Worm (Caenorhabditis elegans) whole organism, L1 larva: ENCODE data around the gene wrt-5.

Experiments used
- C34B4.2 ChIP-seq: sonication (generic microtip); optimal IDR thresholded peaks from 2 replicates; lab custom pipeline; 2017; ENCODE audit warnings: mild to moderate bottlenecking, missing genetic modification characterization, missing compliant biosample characterization
- aha-1 ChIP-seq: fragments of 150-350 bp; optimal IDR thresholded peaks from 2 replicates; lab custom pipeline; 2014; ENCODE audit warnings: missing biosample characterization, missing genetic modification characterization
- alr-1 ChIP-seq: fragments of 200-800 bp; sonication (Bioruptor generic); optimal IDR thresholded peaks from 2 replicates; lab custom pipeline; 2018; ENCODE audit warnings: borderline replicate concordance, mild to moderate bottlenecking, missing genetic modification characterization, missing compliant biosample characterization
- blmp-1 ChIP-seq: fragments of 150-350 bp; optimal IDR thresholded peaks from 2 replicates; lab custom pipeline; 2014; ENCODE audit warnings: missing biosample characterization, missing genetic modification characterization
- ceh-82 ChIP-seq, 3 experiments: fragments of 150-350 bp in 1 of 3; sonication (generic microtip) in 2 of 3; optimal IDR thresholded peaks; 2 replicates each; lab custom pipeline; 2014 to 2017; ENCODE audit warnings: missing biosample characterization in 3 of 3, missing genetic modification characterization in 3 of 3
- ceh-90 ChIP-seq: sonication (generic microtip); optimal IDR thresholded peaks from 2 replicates; lab custom pipeline; 2016; ENCODE audit warnings: missing genetic modification characterization, missing compliant biosample characterization
- ces-1 ChIP-seq: fragments of 150-350 bp; optimal IDR thresholded peaks from 2 replicates; lab custom pipeline; 2014; ENCODE audit warnings: missing biosample characterization, missing genetic modification reagents, missing genetic modification characterization
- efl-1 ChIP-seq, 4 experiments: fragments of 150-350 bp; optimal IDR thresholded peaks in 3 of 4; peaks in 1 of 4; 1 replicate in 1 of 4; 2 replicates in 3 of 4; lab custom pipeline; 2014; ENCODE audit warnings: missing biosample characterization in 2 of 4, missing genetic modification characterization in 2 of 4, missing genetic modification reagents in 2 of 4
- efl-3 ChIP-seq: fragments of 200-800 bp; sonication (Bioruptor generic); optimal IDR thresholded peaks from 2 replicates; lab custom pipeline; 2018; ENCODE audit warnings: mild to moderate bottlenecking, missing genetic modification characterization, missing compliant biosample characterization
- elt-2 ChIP-seq: sonication (generic microtip); optimal IDR thresholded peaks from 2 replicates; lab custom pipeline; 2016; ENCODE audit warnings: missing genetic modification characterization, mild to moderate bottlenecking, inconsistent platforms, missing compliant biosample characterization, missing genetic modification reagents
- ets-5 ChIP-seq: fragments of 200-800 bp; sonication (Bioruptor generic); IDR thresholded peaks from 2 replicates; pipeline ENCODE4 v1.3.6; 2022; ENCODE audit warnings: missing genetic modification characterization, missing compliant biosample characterization
- fkh-4 ChIP-seq: sonication (generic microtip); optimal IDR thresholded peaks from 2 replicates; lab custom pipeline; 2016; ENCODE audit warnings: missing compliant biosample characterization, missing genetic modification characterization, borderline replicate concordance
- fkh-8 ChIP-seq: sonication (generic microtip); optimal IDR thresholded peaks from 2 replicates; lab custom pipeline; 2016; ENCODE audit warnings: mild to moderate bottlenecking, missing genetic modification characterization, missing compliant biosample characterization
- hlh-17 ChIP-seq: fragments of 200-800 bp; sonication (Bioruptor generic); optimal IDR thresholded peaks from 2 replicates; lab custom pipeline; 2018; ENCODE audit warnings: missing genetic modification characterization, mild to moderate bottlenecking, missing compliant biosample characterization, moderate library complexity, borderline replicate concordance
- irx-1 ChIP-seq: sonication (generic microtip); optimal IDR thresholded peaks from 2 replicates; lab custom pipeline; 2016; ENCODE audit warnings: missing genetic modification characterization, missing compliant biosample characterization
- lin-35 ChIP-seq, 2 experiments: fragments of 150-350 bp; optimal IDR thresholded peaks; 2 replicates each; lab custom pipeline; 2014; ENCODE audit warnings: missing biosample characterization in 2 of 2, missing genetic modification characterization in 2 of 2, missing genetic modification reagents in 2 of 2
- lin-39 ChIP-seq: fragments of 150-350 bp; optimal IDR thresholded peaks from 2 replicates; lab custom pipeline; 2014; ENCODE audit warnings: missing biosample characterization, missing genetic modification reagents, missing genetic modification characterization
- mep-1 ChIP-seq: fragments of 150-350 bp; optimal IDR thresholded peaks from 2 replicates; lab custom pipeline; 2014; ENCODE audit warnings: missing biosample characterization, missing genetic modification characterization
- nhr-28 ChIP-seq: fragments of 150-350 bp; optimal IDR thresholded peaks from 2 replicates; lab custom pipeline; 2014; ENCODE audit warnings: missing biosample characterization, missing genetic modification characterization
- nhr-71 ChIP-seq: sonication (generic microtip); optimal IDR thresholded peaks from 2 replicates; lab custom pipeline; 2016; ENCODE audit warnings: mild to moderate bottlenecking, missing genetic modification characterization, moderate library complexity, missing compliant biosample characterization
- nhr-85 ChIP-seq: sonication (generic microtip); peaks from one replicate; lab custom pipeline; 2016; ENCODE audit warnings: missing genetic modification characterization, inconsistent platforms, missing compliant biosample characterization
- nhr-90 ChIP-seq: sonication (generic microtip); optimal IDR thresholded peaks from 2 replicates; lab custom pipeline; 2016; ENCODE audit warnings: mild to moderate bottlenecking, missing genetic modification characterization, missing compliant biosample characterization; ENCODE audit not compliant: poor library complexity
- pqm-1 ChIP-seq: sonication (generic microtip); optimal IDR thresholded peaks from 3 replicates; lab custom pipeline; 2017; ENCODE audit warnings: missing biosample characterization, missing genetic modification characterization
- skn-1 ChIP-seq: fragments of 150-350 bp; optimal IDR thresholded peaks from 2 replicates; lab custom pipeline; 2014; ENCODE audit warnings: missing biosample characterization, missing genetic modification characterization
- snpc-4 ChIP-seq: fragments of 150-350 bp; optimal IDR thresholded peaks from 2 replicates; lab custom pipeline; 2014; ENCODE audit warnings: missing biosample characterization, missing genetic modification characterization
- sup-37 ChIP-seq: fragments of 200-800 bp; sonication (Bioruptor generic); optimal IDR thresholded peaks from 2 replicates; lab custom pipeline; 2018; ENCODE audit warnings: mild to moderate bottlenecking, missing genetic modification characterization, missing compliant biosample characterization
- swsn-7 ChIP-seq: sonication (generic microtip); optimal IDR thresholded peaks from 2 replicates; lab custom pipeline; 2016; ENCODE audit warnings: missing genetic modification characterization, missing compliant biosample characterization
- tlp-1 ChIP-seq: fragments of 150-350 bp; optimal IDR thresholded peaks from 2 replicates; lab custom pipeline; 2014; ENCODE audit warnings: missing biosample characterization, missing genetic modification characterization
- unc-130 ChIP-seq: fragments of 150-350 bp; optimal IDR thresholded peaks from 2 replicates; lab custom pipeline; 2017; ENCODE audit warnings: missing biosample characterization, missing genetic modification characterization, inconsistent platforms
- unc-86 ChIP-seq: sonication (generic microtip); optimal IDR thresholded peaks from 2 replicates; lab custom pipeline; 2016; ENCODE audit warnings: missing genetic modification characterization, missing compliant biosample characterization
- vab-15 ChIP-seq: sonication (generic microtip); optimal IDR thresholded peaks from 2 replicates; lab custom pipeline; 2017; ENCODE audit warnings: missing genotype, mild to moderate bottlenecking, missing genetic modification characterization, missing compliant biosample characterization
- zag-1 ChIP-seq: fragments of 150-350 bp; optimal IDR thresholded peaks from 2 replicates; lab custom pipeline; 2014; ENCODE audit warnings: missing biosample characterization, missing genetic modification characterization
- zip-4 ChIP-seq: fragments of 200-800 bp; sonication (Bioruptor generic); optimal IDR thresholded peaks from 2 replicates; lab custom pipeline; 2018; ENCODE audit warnings: mild to moderate bottlenecking, missing genetic modification characterization, moderate library complexity, missing compliant biosample characterization
- ztf-11 ChIP-seq, 2 experiments: sonication (generic microtip); optimal IDR thresholded peaks; 2 replicates each; lab custom pipeline; 2016 to 2017; ENCODE audit warnings: missing genetic modification characterization in 2 of 2, missing biosample characterization in 1 of 2, missing compliant biosample characterization in 1 of 2
- ztf-4 ChIP-seq: fragments of 150-350 bp; optimal IDR thresholded peaks from 2 replicates; lab custom pipeline; 2014; ENCODE audit warnings: missing biosample characterization, missing genetic modification characterization

Gene wrt-5

ce11 chrIV:4072027-4072426 is 20.6 kb upstream of the wrt-5 start, which contains the start of gene pqn-75:
pqn-75 (plus strand) TSS chrIV:4072327.
- no peak for TF ChIP-seq ceh-82 (tag; optimal IDR thresholded peaks at IDR 0.05; lab: Kevin White, UChicago)
- TF ChIP-seq efl-1 (optimal IDR thresholded peaks at IDR 0.05; lab: Kevin White, UChicago) = no peak
- TF ChIP-seq efl-1 (GFP tag; optimal IDR thresholded peaks at IDR 0.05 in 1 of 2; lab: Kevin White, UChicago) = no peak
- no peak for TF ChIP-seq ztf-11 (tag; optimal IDR thresholded peaks at IDR 0.05; lab: Kevin White, UChicago)
- no peak for TF ChIP-seq C34B4.2
- TF ChIP-seq blmp-1 = no peak
- TF ChIP-seq irx-1 (tag; lab: Kevin White, UChicago) = no peak
- no peak for TF ChIP-seq alr-1 (tag; lab: Kevin White, UChicago)
- no peak for TF ChIP-seq pqm-1 (tag; lab: Kevin White, UChicago)

DNA sequence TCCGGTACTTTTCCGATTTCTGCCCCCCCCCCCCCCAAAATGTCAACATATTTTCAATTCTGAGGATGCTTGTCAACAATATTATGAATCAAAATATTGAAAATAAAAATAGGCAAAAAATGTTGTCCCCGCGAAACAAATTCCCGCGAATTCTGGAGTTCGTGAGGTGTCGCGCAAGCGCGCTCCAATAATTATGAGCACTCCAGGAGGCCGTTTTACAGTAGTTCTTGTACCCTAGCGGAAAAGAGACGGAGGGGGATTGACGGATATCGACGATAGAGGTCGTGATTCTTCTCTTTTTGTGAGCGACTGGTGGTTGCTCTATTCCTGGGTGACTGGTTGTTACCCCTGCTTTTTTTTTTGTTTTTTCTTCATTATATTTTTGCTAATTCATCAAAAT is 19.4 kb upstream of the wrt-5 start:
- TF ChIP-seq fkh-4 (tag; lab: Kevin White, UChicago) = no peak
- no peak for TF ChIP-seq nhr-85 (tag; lab: Kevin White, UChicago)
- TF ChIP-seq unc-86 (tag; lab: Kevin White, UChicago) = no peak
- TF ChIP-seq nhr-71 (tag; lab: Kevin White, UChicago) = no peak
- no peak for TF ChIP-seq mep-1
- TF ChIP-seq efl-3 (GFP tag; lab: Kevin White, UChicago) = no peak
- no peak for TF ChIP-seq pqm-1 (tag; lab: Kevin White, UChicago)
- TF ChIP-seq lin-39 = no peak
- TF ChIP-seq swsn-7 (tag; lab: Kevin White, UChicago) = no peak
- no peak for TF ChIP-seq ets-5
- no peak for TF ChIP-seq ceh-90 (tag; lab: Kevin White, UChicago)
- TF ChIP-seq nhr-90 (tag; lab: Kevin White, UChicago) = no peak
- TF ChIP-seq, all 84 proteins: peak for 0

- no peak for TF ChIP-seq nhr-71 (tag; lab: Kevin White, UChicago)
- TF ChIP-seq vab-15 = no peak
- no peak for TF ChIP-seq tlp-1 (tag; lab: Kevin White, UChicago)
- TF ChIP-seq nhr-28 = no peak
- TF ChIP-seq aha-1 = no peak
- TF ChIP-seq ces-1 (GFP tag; lab: Kevin White, UChicago) = no peak
- TF ChIP-seq ceh-90 (tag; lab: Kevin White, UChicago) = no peak
- no peak for TF ChIP-seq zag-1 (tag; lab: Kevin White, UChicago)
- TF ChIP-seq, all 84 proteins: peak for 0
These were observed 17.0 kb upstream of the wrt-5 start, which contains the start of gene fbxb-55 for ce11 chrIV:4068480-4068879. fbxb-55 (plus strand) TSS chrIV:4068780.

DNA sequence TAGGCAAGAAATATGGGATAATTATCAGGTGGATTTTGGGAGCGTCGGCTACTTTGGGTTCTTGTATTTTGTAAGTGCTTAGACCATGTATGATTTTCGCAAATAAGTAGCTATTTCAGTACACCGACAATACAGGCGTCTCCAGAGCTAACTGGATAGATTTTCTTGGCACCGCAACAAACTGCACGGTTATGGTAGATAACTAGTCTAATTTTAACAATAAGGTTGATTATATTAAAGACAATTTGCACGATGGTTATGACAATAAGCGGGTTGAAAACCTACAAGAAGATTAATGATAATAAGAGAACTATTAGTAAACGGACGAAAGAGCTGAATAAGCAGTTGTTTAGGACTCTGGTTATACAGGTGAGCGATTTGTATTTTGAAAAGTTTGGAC is 15.9 kb upstream of the wrt-5 start:
- TF ChIP-seq ceh-82 (tag; optimal IDR thresholded peaks at IDR 0.05; lab: Kevin White, UChicago) = no peak
- TF ChIP-seq sup-37 = no peak
- no peak for TF ChIP-seq ztf-11 (tag; optimal IDR thresholded peaks at IDR 0.05; lab: Kevin White, UChicago)
- no peak for TF ChIP-seq snpc-4 (tag; lab: Kevin White, UChicago)
- no peak for TF ChIP-seq hlh-17 (GFP tag; lab: Kevin White, UChicago)
- no peak for TF ChIP-seq skn-1 (tag; lab: Kevin White, UChicago)
- TF ChIP-seq fkh-8 = no peak
- TF ChIP-seq ztf-4 (tag; lab: Kevin White, UChicago) = no peak
- no peak for TF ChIP-seq blmp-1
- TF ChIP-seq elt-2 (tag; lab: Kevin White, UChicago) = no peak
- TF ChIP-seq swsn-7 (tag; lab: Kevin White, UChicago) = no peak
- TF ChIP-seq zip-4 = no peak
- TF ChIP-seq unc-130 (tag; lab: Kevin White, UChicago) = no peak
- no peak for TF ChIP-seq mep-1
- TF ChIP-seq lin-35 (GFP tag; optimal IDR thresholded peaks at IDR 0.05; lab: Kevin White, UChicago) = no peak
- TF ChIP-seq lin-39 = no peak
- TF ChIP-seq pqm-1 (tag; lab: Kevin White, UChicago) = no peak
- TF ChIP-seq, all 84 proteins: peak for 0
